Fruit fly (Drosophila melanogaster) whole organism, adult: ENCODE data around the gene CG32199.

Source experiments
- CG11617 ChIP-seq: fragments of 200-800 bp; sonication (Bioruptor generic); optimal IDR thresholded peaks from 2 replicates; lab custom pipeline; 2017; ENCODE audit warnings: mild to moderate bottlenecking, missing biosample characterization, missing genetic modification reagents, missing genetic modification characterization
- CG12768 ChIP-seq: fragments of 200-800 bp; sonication (Bioruptor generic); optimal IDR thresholded peaks from 2 replicates; lab custom pipeline; 2017; ENCODE audit warnings: missing biosample characterization, missing genetic modification characterization, mild to moderate bottlenecking, moderate library complexity, missing genetic modification reagents
- CG14711 ChIP-seq: fragments of 200-800 bp; sonication (Bioruptor generic); optimal IDR thresholded peaks from 2 replicates; lab custom pipeline; 2018; ENCODE audit warnings: missing biosample characterization, mild to moderate bottlenecking, missing genetic modification characterization, moderate library complexity
- CG7045 ChIP-seq: fragments of 200-800 bp; sonication (Bioruptor generic); optimal IDR thresholded peaks from 2 replicates; lab custom pipeline; 2017; ENCODE audit warnings: missing biosample characterization, mild to moderate bottlenecking, missing genetic modification characterization
- Hr96 ChIP-seq: fragments of 200-800 bp; sonication (Bioruptor generic); optimal IDR thresholded peaks from 2 replicates; lab custom pipeline; 2016; ENCODE audit warnings: missing biosample characterization, missing genetic modification characterization
- bab1 ChIP-seq: fragments of 200-800 bp; sonication (Bioruptor generic); optimal IDR thresholded peaks from 3 replicates; lab custom pipeline; 2019; ENCODE audit warnings: missing biosample characterization, mild to moderate bottlenecking, missing genetic modification characterization, moderate library complexity
- tj ChIP-seq: fragments of 200-800 bp; sonication (Bioruptor generic); optimal IDR thresholded peaks from 3 replicates; lab custom pipeline; 2017; ENCODE audit warnings: missing biosample characterization, mild to moderate bottlenecking, missing genetic modification characterization, moderate library complexity
- toe ChIP-seq: fragments of 200-800 bp; sonication (Bioruptor generic); optimal IDR thresholded peaks from 2 replicates; lab custom pipeline; 2016; ENCODE audit warnings: missing biosample characterization, missing genetic modification characterization

DNA sequence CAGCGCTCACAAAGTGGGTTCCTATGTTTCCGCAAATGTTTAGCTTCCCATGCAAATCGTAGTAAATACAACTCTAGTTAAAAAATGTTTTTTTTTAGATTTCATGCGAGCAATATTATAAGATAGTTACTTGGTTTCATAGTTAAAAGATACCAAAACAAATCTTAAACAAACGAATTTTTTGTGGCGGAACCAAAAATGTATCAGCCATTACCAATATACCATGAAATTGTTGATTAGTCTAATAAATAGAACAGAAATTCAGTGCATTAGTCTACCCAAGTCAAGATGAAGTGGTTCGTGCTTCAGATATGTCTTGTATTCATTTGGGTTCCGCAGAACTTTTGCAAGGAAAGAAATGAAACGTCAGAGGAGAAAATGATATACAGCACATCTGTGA, at the start of gene CG32199:
- TF ChIP-seq CG11617 (GFP tag; lab: Kevin White, UChicago) (no peak), CG14711 (tag; lab: Kevin White, UChicago) (no peak), tj (GFP tag; lab: Kevin White, UChicago) (no peak), toe (GFP tag; lab: Kevin White, UChicago) (no peak), bab1 (GFP tag; lab: Kevin White, UChicago) (no peak), CG12768 (GFP tag; lab: Kevin White, UChicago) (no peak), Hr96 (GFP tag; lab: Kevin White, UChicago) (no peak), CG7045 (GFP tag; lab: Kevin White, UChicago) (no peak)
